Fruit fly (Drosophila melanogaster): ENCODE data around the gene Trf2.

Gene Trf2

DNA sequence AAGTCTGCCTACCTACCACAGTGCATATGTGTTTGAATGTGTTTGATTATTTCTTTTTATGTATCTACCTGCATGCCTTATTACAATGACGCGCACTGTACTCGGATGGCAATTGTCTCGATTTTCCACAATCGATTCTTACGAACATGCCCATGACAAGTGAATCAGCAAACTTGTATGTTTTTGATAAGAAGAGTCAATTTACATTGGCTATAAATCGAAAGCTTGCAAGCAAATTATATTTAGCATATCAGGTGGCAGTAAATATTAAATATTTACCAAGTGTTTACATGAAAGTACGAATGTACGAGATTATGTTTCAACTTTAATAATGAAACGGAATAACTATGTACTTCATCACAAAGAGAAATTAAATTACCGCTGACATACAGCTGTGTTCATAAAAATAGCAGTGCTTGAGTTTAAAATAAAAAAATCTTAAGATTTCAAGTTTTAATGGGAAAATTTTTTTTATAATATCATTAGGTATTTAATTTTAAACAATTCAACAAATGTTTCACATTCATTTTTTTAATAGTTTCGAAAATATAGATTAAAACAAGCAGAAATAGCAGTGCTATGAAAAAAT is 50.5 kb downstream of the Trf2 start (continued):
- peak; percentile 71 for TF ChIP-seq sens (GFP tag)
- TF ChIP-seq CG16815 (GFP tag; optimal IDR thresholded peaks at IDR 0.05), result no peak
- no peak for TF ChIP-seq Rx (GFP tag; IDR thresholded peaks at IDR 0.05)
- no peak for TF ChIP-seq CG11560 (tag; IDR thresholded peaks at IDR 0.05)
- TF ChIP-seq ATbp (GFP tag; optimal IDR thresholded peaks at IDR 0.05), result peak; percentile 8
- TF ChIP-seq Dek (tag; optimal IDR thresholded peaks at IDR 0.05), result no peak
- TF ChIP-seq CG4282 (GFP tag; optimal IDR thresholded peaks at IDR 0.05), result no peak
- TF ChIP-seq HLHmδ (GFP tag; optimal IDR thresholded peaks at IDR 0.05), result no peak
- no peak for TF ChIP-seq CG18764 (GFP tag; optimal IDR thresholded peaks at IDR 0.05)
- TF ChIP-seq CG11504 (tag; optimal IDR thresholded peaks at IDR 0.05), result peak; percentile 9
- no peak for TF ChIP-seq al (GFP tag; IDR thresholded peaks at IDR 0.05)
- TF ChIP-seq CG30431 (GFP tag; optimal IDR thresholded peaks at IDR 0.05), result no peak
- no peak for TF ChIP-seq Atf-2 (GFP tag; optimal IDR thresholded peaks at IDR 0.05)
- TF ChIP-seq CG7271 (tag; optimal IDR thresholded peaks at IDR 0.05), result no peak
- TF ChIP-seq CG11696 (GFP tag; IDR thresholded peaks at IDR 0.05), result peak; percentile 54; the same call in 1 of the 2 replicates
- TF ChIP-seq CG17359 (tag; optimal IDR thresholded peaks at IDR 0.05), result peak; percentile 19
- TF ChIP-seq inv (GFP tag; IDR thresholded peaks at IDR 0.05; ENCODE audit: partially characterized antibody), result no peak
- no peak for TF ChIP-seq ems (GFP tag; optimal IDR thresholded peaks at IDR 0.05)
- TF ChIP-seq NC2α (GFP tag; optimal IDR thresholded peaks at IDR 0.05), result no peak
- TF ChIP-seq Sry-β (GFP tag; optimal IDR thresholded peaks at IDR 0.05), result no peak
- TF ChIP-seq hkb (optimal IDR thresholded peaks at IDR 0.05), result no peak
- no peak for TF ChIP-seq hkb (GFP tag; IDR thresholded peaks at IDR 0.05)
- no peak for TF ChIP-seq CG17912 (GFP tag; optimal IDR thresholded peaks at IDR 0.05)
- no peak for TF ChIP-seq Aef1 (GFP tag; IDR thresholded peaks at IDR 0.05)
- no peak for TF ChIP-seq Dip2 (GFP tag; IDR thresholded peaks at IDR 0.05)
- TF ChIP-seq ci (GFP tag; IDR thresholded peaks at IDR 0.05), result no peak
- TF ChIP-seq CG1647 (GFP tag; optimal IDR thresholded peaks at IDR 0.05), result no peak
- no peak for TF ChIP-seq CG7839 (tag; optimal IDR thresholded peaks at IDR 0.05)
- TF ChIP-seq nau (GFP tag; optimal IDR thresholded peaks at IDR 0.05), result no peak
- TF ChIP-seq ssp (GFP tag; IDR thresholded peaks at IDR 0.05), result no peak
- TF ChIP-seq onecut (GFP tag; IDR thresholded peaks at IDR 0.05), result no peak
- peak; percentile 2 for TF ChIP-seq CG1233 (GFP tag; optimal IDR thresholded peaks at IDR 0.05)
- 0 out of 3 replicates have a peak, but pooled peaks have one; percentile 29 for TF ChIP-seq CG11695 (GFP tag; IDR thresholded peaks at IDR 0.05)
- peak in 1 of 2 experiments; percentile 19 for TF ChIP-seq bsh (GFP tag; optimal IDR thresholded peaks at IDR 0.05)
- no peak for TF ChIP-seq danr (GFP tag; IDR thresholded peaks at IDR 0.05)
- TF ChIP-seq Oaz (GFP tag; IDR thresholded peaks at IDR 0.05), result no peak
- no peak for TF ChIP-seq CG2116 (GFP tag; optimal IDR thresholded peaks at IDR 0.05)
- TF ChIP-seq bcd (GFP tag; optimal IDR thresholded peaks at IDR 0.05), result no peak
- TF ChIP-seq croc (GFP tag; conservative IDR thresholded peaks at IDR 0.05), result no peak
- peak; percentile 54 for TF ChIP-seq nom (GFP tag; optimal IDR thresholded peaks at IDR 0.05)

DNA sequence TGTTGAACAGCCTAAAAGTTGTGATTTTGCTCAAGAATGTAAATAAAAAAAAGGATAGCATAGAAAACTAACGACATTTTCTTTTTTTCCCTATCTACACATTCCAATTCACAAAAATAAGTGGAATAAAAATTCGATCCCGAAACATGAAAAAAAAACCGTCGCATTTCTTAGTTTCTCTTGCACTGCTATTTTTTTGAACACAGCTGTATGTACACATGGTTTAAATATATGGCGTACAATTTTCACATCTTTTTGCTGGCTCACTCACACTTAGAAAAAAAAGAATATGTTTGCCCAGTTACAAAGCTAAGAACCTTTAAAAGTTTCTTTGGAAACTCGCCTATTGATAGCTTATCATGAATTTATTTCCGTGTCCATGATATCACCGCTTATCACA is 51.2 kb downstream of the Trf2 start:
- peak; percentile 17 for TF ChIP-seq zf30C (GFP tag; optimal IDR thresholded peaks at IDR 0.05)
- TF ChIP-seq CG11696 (GFP tag; IDR thresholded peaks at IDR 0.05), result peak; percentile 64
- no peak for TF ChIP-seq Fer1 (GFP tag; optimal IDR thresholded peaks at IDR 0.05)
- TF ChIP-seq Xrp1 (GFP tag; IDR thresholded peaks at IDR 0.05), result 0 out of 2 replicates have a peak, but pooled peaks have one; percentile 22
- TF ChIP-seq Mrtf (GFP tag; IDR thresholded peaks at IDR 0.05), result 0 out of 3 replicates have a peak, but pooled peaks have one; percentile 34
- 0 out of 3 replicates have a peak, but pooled peaks have one; percentile 17 for TF ChIP-seq row (GFP tag; IDR thresholded peaks at IDR 0.05)
- TF ChIP-seq sens (GFP tag), result peak; percentile 21
- TF ChIP-seq Fer2 (tag; optimal IDR thresholded peaks at IDR 0.05), result no peak
- TF ChIP-seq CG9932 (GFP tag; IDR thresholded peaks at IDR 0.05), result no peak
- TF ChIP-seq tio (GFP tag; optimal IDR thresholded peaks at IDR 0.05), result peak; percentile 4

All from whole organism, embryonic.